Fruit fly (Drosophila melanogaster) whole organism, embryonic: Measurements from ENCODE around the gene CG10996.

Experiments used
- Bdp1 ChIP-seq: fragments of 200-800 bp; sonication (Bioruptor generic); optimal IDR thresholded peaks from 3 replicates; lab custom pipeline; 2016; ENCODE audit warnings: missing biosample characterization, missing genetic modification characterization
- BtbVII ChIP-seq: fragments of 200-800 bp; sonication (Bioruptor generic); optimal IDR thresholded peaks from 3 replicates; lab custom pipeline; 2017; ENCODE audit warnings: missing biosample characterization, mild to moderate bottlenecking, missing genetic modification characterization
- CG12769 ChIP-seq: fragments of 200-800 bp; sonication (Bioruptor generic); optimal IDR thresholded peaks from 2 replicates; lab custom pipeline; 2019; ENCODE audit warnings: missing biosample characterization, mild to moderate bottlenecking, missing genetic modification characterization, moderate library complexity
- CG13296 ChIP-seq: fragments of 200-800 bp; sonication (Bioruptor generic); optimal IDR thresholded peaks from 3 replicates; lab custom pipeline; 2018; ENCODE audit warnings: missing biosample characterization, mild to moderate bottlenecking, missing genetic modification characterization
- CG14667 ChIP-seq: fragments of 200-800 bp; sonication (Bioruptor generic); IDR thresholded peaks from 2 replicates; pipeline ENCODE4 v1.3.6; 2022; ENCODE audit warnings: missing biosample characterization, missing genetic modification characterization
- CG15011 ChIP-seq: fragments of 200-800 bp; sonication (Bioruptor generic); optimal IDR thresholded peaks from 3 replicates; lab custom pipeline; 2018; ENCODE audit warnings: missing biosample characterization, mild to moderate bottlenecking, missing genetic modification characterization
- CG17568 ChIP-seq: fragments of 200-800 bp; sonication (Bioruptor generic); optimal IDR thresholded peaks from 2 replicates; lab custom pipeline; 2018; ENCODE audit warnings: missing biosample characterization, mild to moderate bottlenecking, missing genetic modification characterization, moderate library complexity
- CG1792 ChIP-seq: fragments of 200-800 bp; sonication (Bioruptor generic); optimal IDR thresholded peaks from 2 replicates; lab custom pipeline; 2016; ENCODE audit warnings: missing biosample characterization, missing genetic modification characterization
- CG18619 ChIP-seq: fragments of 200-800 bp; sonication (Bioruptor generic); optimal IDR thresholded peaks from 3 replicates; lab custom pipeline; 2017; ENCODE audit warnings: missing biosample characterization, mild to moderate bottlenecking, missing genetic modification characterization
- CG3407 ChIP-seq: fragments of 200-800 bp; sonication (Bioruptor generic); optimal IDR thresholded peaks from 2 replicates; lab custom pipeline; 2018; ENCODE audit warnings: missing biosample characterization, mild to moderate bottlenecking, missing genetic modification characterization
- CG4820 ChIP-seq: fragments of 200-800 bp; sonication (Bioruptor generic); optimal IDR thresholded peaks from 3 replicates; lab custom pipeline; 2016; ENCODE audit warnings: missing biosample characterization, missing genetic modification characterization
- CG7372 ChIP-seq: fragments of 200-800 bp; sonication (Bioruptor generic); IDR thresholded peaks from 2 replicates; pipeline ENCODE4 v1.3.6; 2022; ENCODE audit warnings: missing biosample characterization, missing genetic modification characterization
- CG7745 ChIP-seq: fragments of 200-800 bp; sonication (Bioruptor generic); optimal IDR thresholded peaks from 2 replicates; lab custom pipeline; 2018; ENCODE audit warnings: missing biosample characterization, mild to moderate bottlenecking, missing genetic modification characterization, moderate library complexity
- CG8089 ChIP-seq: fragments of 200-800 bp; sonication (Bioruptor generic); optimal IDR thresholded peaks from 3 replicates; lab custom pipeline; 2016; ENCODE audit warnings: missing biosample characterization, missing genetic modification characterization
- CG8388 ChIP-seq: fragments of 200-800 bp; sonication (Bioruptor generic); optimal IDR thresholded peaks from 2 replicates; lab custom pipeline; 2019; ENCODE audit warnings: missing biosample characterization, mild to moderate bottlenecking, missing genetic modification characterization, moderate library complexity
- CG8478 ChIP-seq: fragments of >200 bp; optimal IDR thresholded peaks from 2 replicates; lab custom pipeline; 2018
- CG9817 ChIP-seq: fragments of 200-800 bp; sonication (Bioruptor generic); optimal IDR thresholded peaks from 2 replicates; lab custom pipeline; 2018; ENCODE audit warnings: missing biosample characterization, mild to moderate bottlenecking, missing genetic modification characterization, moderate library complexity
- CG9932 ChIP-seq: fragments of 200-800 bp; sonication (Bioruptor generic); IDR thresholded peaks from 2 replicates; pipeline ENCODE4 v1.3.6; 2022; ENCODE audit warnings: missing biosample characterization, missing genetic modification characterization
- Dbx ChIP-seq: fragments of 200-800 bp; sonication (Bioruptor generic); IDR thresholded peaks from 3 replicates; pipeline ENCODE4 v1.3.6; 2022; ENCODE audit warnings: missing biosample characterization, missing genetic modification characterization
- Ets97D ChIP-seq: fragments of 200-800 bp; sonication (Bioruptor generic); optimal IDR thresholded peaks from 3 replicates; lab custom pipeline; 2016; ENCODE audit warnings: missing biosample characterization, missing genetic modification characterization
- Fer2 ChIP-seq: fragments of 200-800 bp; sonication (Bioruptor generic); optimal IDR thresholded peaks from 2 replicates; lab custom pipeline; 2018; ENCODE audit warnings: missing biosample characterization, mild to moderate bottlenecking, missing genetic modification characterization, moderate library complexity
- Fer3 ChIP-seq: fragments of 200-800 bp; sonication (Bioruptor generic); optimal IDR thresholded peaks from 2 replicates; lab custom pipeline; 2018; ENCODE audit warnings: missing biosample characterization, mild to moderate bottlenecking, missing genetic modification characterization, moderate library complexity
- Hand ChIP-seq: fragments of 200-800 bp; sonication (Bioruptor generic); optimal IDR thresholded peaks from 2 replicates; lab custom pipeline; 2017; ENCODE audit warnings: mild to moderate bottlenecking, missing biosample characterization, missing genetic modification reagents, missing genetic modification characterization
- Kr ChIP-seq: fragments of 200-800 bp; sonication (Bioruptor generic); optimal IDR thresholded peaks from 2 replicates; lab custom pipeline; 2017; ENCODE audit warnings: missing biosample characterization, mild to moderate bottlenecking, missing genetic modification characterization
- Oaz ChIP-seq: fragments of 200-800 bp; sonication (Bioruptor generic); IDR thresholded peaks from 2 replicates; pipeline ENCODE4 v1.3.6; 2022; ENCODE audit warnings: missing biosample characterization, missing genetic modification characterization
- Optix ChIP-seq: fragments of 200-800 bp; sonication (Bioruptor generic); IDR thresholded peaks from 3 replicates; pipeline ENCODE4 v1.3.6; 2022; ENCODE audit warnings: missing biosample characterization, missing genetic modification characterization
- Vsx1 ChIP-seq: fragments of 200-800 bp; sonication (Bioruptor generic); optimal IDR thresholded peaks from 2 replicates; lab custom pipeline; 2017; ENCODE audit warnings: missing biosample characterization, mild to moderate bottlenecking, missing genetic modification characterization, missing genetic modification reagents
- al ChIP-seq: fragments of 200-800 bp; sonication (Bioruptor generic); IDR thresholded peaks from 2 replicates; pipeline ENCODE4 v1.3.6; 2022; ENCODE audit warnings: missing biosample characterization, missing genetic modification characterization
- ara ChIP-seq: fragments of 200-800 bp; sonication (Bioruptor generic); IDR thresholded peaks from 2 replicates; pipeline ENCODE4 v1.3.6; 2022; ENCODE audit warnings: missing biosample characterization, missing genetic modification characterization
- ash1 ChIP-seq: fragments of 200-800 bp; sonication (Bioruptor generic); optimal IDR thresholded peaks from 2 replicates; lab custom pipeline; 2018; ENCODE audit warnings: missing biosample characterization, mild to moderate bottlenecking, missing genetic modification characterization
- cas ChIP-seq: fragments of 200-800 bp; sonication (Bioruptor generic); IDR thresholded peaks from 2 replicates; pipeline ENCODE4 v1.3.6; 2022; ENCODE audit warnings: missing biosample characterization, missing genetic modification characterization
- cato ChIP-seq: fragments of 200-800 bp; sonication (Bioruptor generic); optimal IDR thresholded peaks from 2 replicates; lab custom pipeline; 2016; ENCODE audit warnings: missing biosample characterization, missing genetic modification characterization, borderline replicate concordance
- dmrt11E ChIP-seq: fragments of 200-800 bp; sonication (Bioruptor generic); optimal IDR thresholded peaks from 3 replicates; lab custom pipeline; 2018; ENCODE audit warnings: missing biosample characterization, mild to moderate bottlenecking, missing genetic modification characterization, moderate library complexity
- ftz-f1 ChIP-seq: fragments of 200-800 bp; sonication (Bioruptor generic); optimal IDR thresholded peaks from 2 replicates; lab custom pipeline; 2016; ENCODE audit warnings: missing biosample characterization, missing genetic modification characterization
- fu2 ChIP-seq: fragments of 200-800 bp; sonication (Bioruptor generic); optimal IDR thresholded peaks from 2 replicates; lab custom pipeline; 2016; ENCODE audit warnings: missing biosample characterization, missing genetic modification characterization
- gcm2 ChIP-seq: fragments of 200-800 bp; sonication (Bioruptor generic); optimal IDR thresholded peaks from 2 replicates; lab custom pipeline; 2016; ENCODE audit warnings: missing biosample characterization, missing genetic modification characterization
- gfzf ChIP-seq: fragments of 200-800 bp; sonication (Bioruptor generic); optimal IDR thresholded peaks from 2 replicates; lab custom pipeline; 2016; ENCODE audit warnings: missing biosample characterization, mild to moderate bottlenecking, missing genetic modification characterization, moderate library complexity
- grau ChIP-seq: fragments of 200-800 bp; optimal IDR thresholded peaks from 3 replicates; lab custom pipeline; 2019; ENCODE audit warnings: missing biosample characterization, mild to moderate bottlenecking, missing genetic modification characterization, moderate library complexity
- ind ChIP-seq: fragments of 200-800 bp; sonication (Bioruptor generic); optimal IDR thresholded peaks from 3 replicates; lab custom pipeline; 2016; ENCODE audit warnings: missing biosample characterization, missing genetic modification characterization
- jing ChIP-seq: fragments of 200-800 bp; sonication (Bioruptor generic); optimal IDR thresholded peaks from 2 replicates; lab custom pipeline; 2018; ENCODE audit warnings: missing biosample characterization, mild to moderate bottlenecking, missing genetic modification characterization
- lab ChIP-seq: fragments of 200-800 bp; sonication (Bioruptor generic); optimal IDR thresholded peaks from 3 replicates; lab custom pipeline; 2017; ENCODE audit warnings: missing biosample characterization, missing genetic modification characterization, mild to moderate bottlenecking, moderate library complexity, missing genetic modification reagents
- lmd ChIP-seq: fragments of 200-800 bp; sonication (Bioruptor generic); IDR thresholded peaks from 2 replicates; pipeline ENCODE4 v1.3.6; 2022; ENCODE audit warnings: missing biosample characterization, missing genetic modification characterization
- mam ChIP-seq: fragments of 200-800 bp; sonication (Bioruptor generic); optimal IDR thresholded peaks from 3 replicates; lab custom pipeline; 2016; ENCODE audit warnings: missing biosample characterization, missing genetic modification characterization
- nerfin-1 ChIP-seq: fragments of 200-800 bp; sonication (Bioruptor generic); optimal IDR thresholded peaks from 3 replicates; lab custom pipeline; 2019; ENCODE audit warnings: missing biosample characterization, mild to moderate bottlenecking, missing genetic modification characterization, moderate library complexity
- nmo ChIP-seq: fragments of 200-800 bp; sonication (Bioruptor generic); optimal IDR thresholded peaks from 2 replicates; lab custom pipeline; 2018; ENCODE audit warnings: missing biosample characterization, mild to moderate bottlenecking, missing genetic modification characterization, moderate library complexity
- pan ChIP-seq, 4 experiments: fragments of >200 bp in 3 of 4; fragments of 200-800 bp in 1 of 4; sonication (Bioruptor generic) in 1 of 4; optimal IDR thresholded peaks in 3 of 4; IDR thresholded peaks in 1 of 4; 2 replicates each; pipeline versions ENCODE4 v1.3.6 to Lab custom; 2017 to 2022; ENCODE audit warnings: missing biosample characterization in 2 of 4, missing genetic modification characterization in 2 of 4, mixed read lengths in 1 of 4
- rib ChIP-seq: fragments of 200-800 bp; sonication (Bioruptor generic); IDR thresholded peaks from 2 replicates; pipeline ENCODE4 v1.3.6; 2022; ENCODE audit warnings: missing biosample characterization, missing genetic modification characterization
- row ChIP-seq: fragments of 200-800 bp; sonication (Bioruptor generic); IDR thresholded peaks from 3 replicates; pipeline ENCODE4 v1.3.6; 2022; ENCODE audit warnings: missing biosample characterization, missing genetic modification characterization
- sqz ChIP-seq: fragments of 200-800 bp; sonication (Bioruptor generic); optimal IDR thresholded peaks from 3 replicates; lab custom pipeline; 2018; ENCODE audit warnings: missing biosample characterization, mild to moderate bottlenecking, missing genetic modification characterization
- unpg ChIP-seq: fragments of 200-800 bp; sonication (Bioruptor generic); optimal IDR thresholded peaks from 3 replicates; lab custom pipeline; 2018; ENCODE audit warnings: missing biosample characterization, mild to moderate bottlenecking, missing genetic modification characterization, moderate library complexity

The CG10996 gene

dm6 chrX:13838892-13839291 is 41.5 kb upstream of the CG10996 start (continued):
- TF ChIP-seq nmo (peak; percentile 79), Kr (GFP tag; lab: Kevin White, UChicago) (no peak), CG8089 (peak; percentile 63), CG7372 (GFP tag; lab: Robert Waterston, UW) (peak; percentile 50; the same call in 1 of the 2 replicates), CG7745 (no peak), ftz-f1 (no peak), gfzf (GFP tag; lab: Kevin White, UChicago) (no peak), dmrt11E (tag; lab: Kevin White, UChicago) (peak; percentile 41), Optix (no peak; the same call in 1 of the 3 replicates), lab (GFP tag; lab: Kevin White, UChicago) (peak; percentile 80), row (GFP tag; lab: Robert Waterston, UW) (peak; percentile 79), CG15011 (GFP tag; lab: Kevin White, UChicago) (peak; percentile 15), CG18619 (GFP tag; lab: Kevin White, UChicago) (peak; percentile 56), gcm2 (GFP tag; lab: Kevin White, UChicago) (peak; percentile 53), ind (GFP tag; lab: Kevin White, UChicago) (peak; percentile 83), rib (GFP tag; lab: Robert Waterston, UW) (no peak), CG8478 (no peak), Fer3 (peak; percentile 51), mam (peak; percentile 77), fu2 (GFP tag; lab: Kevin White, UChicago) (peak; percentile 64), CG3407 (GFP tag; lab: Kevin White, UChicago) (peak; percentile 56), CG9817 (tag; lab: Kevin White, UChicago) (peak; percentile 61), Bdp1 (GFP tag; lab: Kevin White, UChicago) (no peak), CG9932 (GFP tag; lab: Robert Waterston, UW) (peak; percentile 55), CG14667 (GFP tag; lab: Robert Waterston, UW) (peak; percentile 48), Vsx1 (peak; percentile 47), CG1792 (GFP tag; lab: Kevin White, UChicago) (peak; percentile 65), Dbx (GFP tag; lab: Robert Waterston, UW) (peak; percentile 39; the same call in 2 of the 3 replicates), CG8388 (GFP tag; lab: Kevin White, UChicago) (peak; percentile 73), jing (GFP tag; lab: Kevin White, UChicago) (peak; percentile 61), al (GFP tag; lab: Robert Waterston, UW) (peak; percentile 59), CG17568 (GFP tag; lab: Kevin White, UChicago) (peak; percentile 25), Fer2 (no peak), Hand (GFP tag; lab: Kevin White, UChicago) (peak; percentile 43), cas (GFP tag; lab: Robert Waterston, UW) (0 out of 2 replicates have a peak, but pooled peaks have one; percentile 17), ash1 (GFP tag; lab: Kevin White, UChicago) (no peak), CG12769 (peak; percentile 66), nerfin-1 (tag; lab: Kevin White, UChicago) (peak; percentile 53), grau (peak; percentile 57), Ets97D (peak; percentile 28), lmd (GFP tag; lab: Robert Waterston, UW) (peak; percentile 77), Oaz (GFP tag; lab: Robert Waterston, UW) (peak; percentile 56), BtbVII (peak; percentile 29), ara (GFP tag; lab: Robert Waterston, UW) (peak; percentile 72; the same call in 1 of the 2 replicates), sqz (peak; percentile 33), CG4820 (GFP tag; lab: Kevin White, UChicago) (peak; percentile 83), cato (GFP tag; lab: Kevin White, UChicago) (peak; percentile 33), unpg (GFP tag; lab: Kevin White, UChicago) (peak; percentile 78), pan (optimal IDR thresholded peaks at IDR 0.05; lab: Kevin White, UChicago) (no peak), pan (GFP tag; optimal IDR thresholded peaks at IDR 0.05 in 1 of 2, IDR thresholded peaks at IDR 0.05 in 1 of 2) (peak in 1 of 2 experiments; percentile 85), CG13296 (GFP tag; lab: Kevin White, UChicago) (peak; percentile 29)
